Worm (Caenorhabditis elegans) whole organism, L4 larva: Measurements from ENCODE around the gene R10E4.7.
A peak's percentile ranks its signal among the peaks of the same experiment; 100 is the strongest.

ENCODE experiments used
- F37D6.2 ChIP-seq: sonication (generic microtip); optimal IDR thresholded peaks from 2 replicates; lab custom pipeline; 2016; ENCODE audit warnings: mild to moderate bottlenecking, missing genetic modification characterization, missing compliant biosample characterization
- T20F7.1 ChIP-seq: fragments of 200-800 bp; sonication (Bioruptor generic); optimal IDR thresholded peaks from 2 replicates; lab custom pipeline; 2018; ENCODE audit warnings: mild to moderate bottlenecking, missing genetic modification characterization, missing compliant biosample characterization
- ceh-20 ChIP-seq: fragments of 200-800 bp; sonication (Bioruptor generic); IDR thresholded peaks from 2 replicates; pipeline ENCODE4 v1.3.6; 2022; ENCODE audit warnings: missing genetic modification reagents, missing genetic modification characterization, missing compliant biosample characterization
- ceh-32 ChIP-seq: sonication (generic microtip); optimal IDR thresholded peaks from 2 replicates; lab custom pipeline; 2016; ENCODE audit warnings: mild to moderate bottlenecking, missing genetic modification characterization, missing compliant biosample characterization; ENCODE audit not compliant: poor library complexity
- ceh-44 ChIP-seq: fragments of 200-800 bp; sonication (Bioruptor generic); IDR thresholded peaks from 2 replicates; pipeline ENCODE4 v1.3.6; 2022; ENCODE audit warnings: missing genetic modification reagents, missing genetic modification characterization, missing compliant biosample characterization
- ceh-62 ChIP-seq: sonication (generic microtip); optimal IDR thresholded peaks from 2 replicates; lab custom pipeline; 2017; ENCODE audit warnings: missing biosample characterization, missing genetic modification characterization
- ces-1 ChIP-seq: fragments of 150-350 bp; sonication (generic microtip); optimal IDR thresholded peaks from 4 replicates; lab custom pipeline; 2014; ENCODE audit warnings: missing biosample characterization, missing genetic modification reagents, missing genetic modification characterization
- daf-12 ChIP-seq: fragments of 150-350 bp; optimal IDR thresholded peaks from 2 replicates; lab custom pipeline; 2014; ENCODE audit warnings: missing biosample characterization, missing genetic modification reagents, missing genetic modification characterization
- daf-16 ChIP-seq, 3 experiments: sonication (generic microtip); optimal IDR thresholded peaks; 2 replicates each; lab custom pipeline; 2016 to 2017; ENCODE audit warnings: missing genetic modification characterization in 3 of 3, missing genetic modification reagents in 3 of 3, mild to moderate bottlenecking in 2 of 3, missing compliant biosample characterization in 2 of 3, missing biosample characterization in 1 of 3, moderate library complexity in 1 of 3
- daf-8 ChIP-seq: fragments of 200-800 bp; sonication (Bioruptor generic); IDR thresholded peaks from 2 replicates; pipeline ENCODE4 v1.3.6; 2022; ENCODE audit warnings: missing genetic modification characterization, missing compliant biosample characterization
- dmd-6 ChIP-seq: fragments of 200-800 bp; sonication (Bioruptor generic); IDR thresholded peaks from 2 replicates; pipeline ENCODE4 v1.3.6; 2022; ENCODE audit warnings: missing genetic modification reagents, missing genetic modification characterization, missing compliant biosample characterization
- fkh-10 ChIP-seq: fragments of 150-350 bp; optimal IDR thresholded peaks from 2 replicates; lab custom pipeline; 2014; ENCODE audit warnings: missing biosample characterization, missing genetic modification reagents, missing genetic modification characterization
- hif-1 ChIP-seq, 2 experiments: sonication (generic microtip); optimal IDR thresholded peaks; 2 replicates each; lab custom pipeline; 2016 to 2017; ENCODE audit warnings: missing compliant biosample characterization in 2 of 2, missing genetic modification characterization in 2 of 2, missing genetic modification reagents in 2 of 2, missing genotype in 2 of 2, mild to moderate bottlenecking in 1 of 2
- hlh-11 ChIP-seq: fragments of 200-800 bp; sonication (Bioruptor generic); optimal IDR thresholded peaks from 2 replicates; lab custom pipeline; 2018; ENCODE audit warnings: mild to moderate bottlenecking, missing genetic modification characterization, missing compliant biosample characterization
- hmg-1.1 ChIP-seq: fragments of 200-800 bp; sonication (Bioruptor generic); IDR thresholded peaks from 2 replicates; pipeline ENCODE4 v1.3.6; 2022; ENCODE audit warnings: missing genetic modification reagents, missing genetic modification characterization, missing compliant biosample characterization
- lin-1 ChIP-seq: fragments of 200-800 bp; sonication (Bioruptor generic); IDR thresholded peaks from 2 replicates; pipeline ENCODE4 v1.3.6; 2022; ENCODE audit warnings: missing genetic modification reagents, missing genetic modification characterization, missing compliant biosample characterization
- lin-38 ChIP-seq: fragments of 200-800 bp; sonication (Bioruptor generic); IDR thresholded peaks from 2 replicates; pipeline ENCODE4 v1.3.6; 2022; ENCODE audit warnings: missing genetic modification reagents, missing genetic modification characterization, missing compliant biosample characterization
- lsy-2 ChIP-seq, 2 experiments: fragments of 150-350 bp in 1 of 2; sonication (generic microtip) in 1 of 2; optimal IDR thresholded peaks; 2 replicates each; lab custom pipeline; 2014 to 2017; ENCODE audit warnings: missing biosample characterization in 2 of 2, missing genetic modification characterization in 2 of 2
- madf-9 ChIP-seq: fragments of 200-800 bp; sonication (Bioruptor generic); conservative IDR thresholded peaks from 2 replicates; pipeline ENCODE4 v1.3.6; 2022; ENCODE audit warnings: missing genetic modification reagents, missing genetic modification characterization, missing compliant biosample characterization
- mdl-1 ChIP-seq, 2 experiments: fragments of 150-350 bp in 1 of 2; sonication (generic microtip) in 1 of 2; optimal IDR thresholded peaks; 2 replicates each; lab custom pipeline; 2014 to 2017; ENCODE audit warnings: missing biosample characterization in 2 of 2, missing genetic modification characterization in 2 of 2
- mep-1 ChIP-seq: fragments of 150-350 bp; sonication (generic microtip); optimal IDR thresholded peaks from 3 replicates; lab custom pipeline; 2014; ENCODE audit warnings: missing biosample characterization, missing genetic modification characterization
- mxl-2 ChIP-seq: fragments of 200-800 bp; sonication (Bioruptor generic); conservative IDR thresholded peaks from 2 replicates; pipeline ENCODE4 v1.3.6; 2022; ENCODE audit warnings: missing genetic modification reagents, missing genetic modification characterization, missing compliant biosample characterization
- mxl-3 ChIP-seq: fragments of 200-800 bp; sonication (Bioruptor generic); optimal IDR thresholded peaks from 2 replicates; lab custom pipeline; 2018; ENCODE audit warnings: mild to moderate bottlenecking, missing genetic modification characterization, missing compliant biosample characterization
- nhr-10 ChIP-seq: fragments of 150-350 bp; optimal IDR thresholded peaks from 2 replicates; lab custom pipeline; 2014; ENCODE audit warnings: missing biosample characterization, missing genetic modification characterization
- nhr-102 ChIP-seq: sonication (generic microtip); optimal IDR thresholded peaks from 2 replicates; lab custom pipeline; 2016; ENCODE audit warnings: mild to moderate bottlenecking, missing genetic modification characterization, moderate library complexity, missing compliant biosample characterization
- nhr-11 ChIP-seq: fragments of 150-350 bp; optimal IDR thresholded peaks from 2 replicates; lab custom pipeline; 2014; ENCODE audit warnings: missing biosample characterization, missing genetic modification characterization
- nhr-25 ChIP-seq: sonication (generic microtip); optimal IDR thresholded peaks from 2 replicates; lab custom pipeline; 2017; ENCODE audit warnings: missing genetic modification characterization, mild to moderate bottlenecking, missing compliant biosample characterization, antibody characterized with exemption, moderate library complexity, borderline replicate concordance; ENCODE audit not compliant: insufficient read depth
- rbr-2 ChIP-seq: sonication (generic microtip); optimal IDR thresholded peaks from 2 replicates; lab custom pipeline; 2016; ENCODE audit warnings: missing genotype, missing genetic modification characterization, missing compliant biosample characterization
- snpc-1.2 ChIP-seq: fragments of 200-800 bp; sonication (Bioruptor generic); IDR thresholded peaks from 2 replicates; pipeline ENCODE4 v1.3.6; 2022; ENCODE audit warnings: missing genetic modification reagents, missing genetic modification characterization, missing compliant biosample characterization
- tra-1 ChIP-seq: fragments of 200-800 bp; sonication (Bioruptor generic); IDR thresholded peaks from 2 replicates; pipeline ENCODE4 v1.3.6; 2022; ENCODE audit warnings: missing genetic modification reagents, missing genetic modification characterization, missing compliant biosample characterization
- unc-62 ChIP-seq, 3 experiments: fragments of 150-350 bp in 1 of 3; sonication (generic microtip); optimal IDR thresholded peaks in 2 of 3; peaks in 1 of 3; 1 replicate in 1 of 3; 2 replicates in 2 of 3; lab custom pipeline; 2014 to 2017; ENCODE audit warnings: missing biosample characterization in 3 of 3, missing genetic modification characterization in 3 of 3, missing genetic modification reagents in 3 of 3, missing genotype in 1 of 3
- vab-7 ChIP-seq: fragments of 200-800 bp; sonication (Bioruptor generic); IDR thresholded peaks from 2 replicates; pipeline ENCODE4 v1.3.6; 2022; ENCODE audit warnings: missing genetic modification reagents, missing genetic modification characterization, missing compliant biosample characterization
- zip-2 ChIP-seq: fragments of 150-350 bp; optimal IDR thresholded peaks from 2 replicates; lab custom pipeline; 2014; ENCODE audit warnings: missing biosample characterization, missing genetic modification characterization

Gene R10E4.7

DNA sequence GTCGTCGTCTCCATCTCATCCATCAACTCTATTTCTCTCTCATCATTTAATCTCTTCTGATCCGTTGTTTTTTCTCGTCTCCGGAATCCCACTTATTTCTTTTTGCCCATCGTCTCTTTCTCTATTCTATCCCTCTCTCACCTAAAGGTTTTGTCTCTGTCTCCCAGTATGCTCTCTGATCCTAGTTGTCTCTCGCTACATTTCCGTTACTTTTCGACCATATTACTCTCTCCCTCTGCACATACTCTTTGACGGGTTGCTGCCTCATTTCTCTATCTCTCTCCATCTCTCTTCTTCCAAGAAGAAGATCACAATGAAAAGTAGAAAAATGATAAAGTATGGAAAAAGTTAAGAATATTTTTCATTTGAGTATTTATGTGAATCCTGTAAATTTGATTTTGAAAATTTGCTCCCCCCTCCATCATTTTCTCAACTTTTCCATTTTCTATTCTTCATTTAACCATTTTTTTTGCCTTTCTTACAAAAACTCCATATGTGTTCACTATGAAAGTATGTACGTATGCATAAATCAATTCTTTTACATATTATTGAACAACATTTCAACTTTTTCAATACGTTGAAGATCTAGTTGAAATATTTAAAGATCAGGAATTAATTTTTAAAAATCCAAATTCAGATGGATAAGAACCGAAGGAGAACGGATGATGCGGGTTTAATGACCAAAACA is 22.6 kb downstream of the R10E4.7 start, which contains the start of gene tag-131 (continued):
- TF ChIP-seq snpc-1.2 (GFP tag; lab: Robert Waterston, UW): no peak
- TF ChIP-seq hlh-11 (tag; lab: Kevin White, UChicago): peak; percentile 27

DNA sequence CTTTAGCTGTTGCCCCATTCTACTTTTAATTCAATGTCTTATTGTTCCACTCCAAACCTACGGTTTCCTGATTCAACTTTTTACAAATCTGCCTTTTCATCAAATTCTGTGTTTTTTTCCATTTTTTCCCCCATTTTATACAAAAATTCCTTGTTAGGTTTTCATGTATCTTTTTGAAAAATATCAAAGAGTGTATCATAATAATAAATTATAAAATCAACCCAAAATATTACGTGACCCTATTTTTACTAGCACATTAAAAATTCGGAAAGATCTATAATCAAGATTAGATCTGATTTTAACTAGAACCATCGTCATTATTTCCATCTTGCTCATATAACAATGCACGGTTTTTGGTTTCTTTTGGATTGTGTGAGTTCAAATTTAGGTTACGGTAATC is 25.5 kb downstream of the R10E4.7 start, which contains the start of gene H38K22.6:
TSS of gene H38K22.6 (plus strand) at position 301 of the 400 bp plus-strand sequence.
- TF ChIP-seq mdl-1 (tag; optimal IDR thresholded peaks at IDR 0.05; lab: Kevin White, UChicago) (no peak), madf-9 (GFP tag; lab: Robert Waterston, UW) (no peak), tra-1 (no peak), hif-1 (tag; optimal IDR thresholded peaks at IDR 0.05; lab: Kevin White, UChicago) (no peak)
- TF ChIP-seq, all 104 proteins: peak for 0

ce11 chrIII:4321399-4321798 is 26.8 kb downstream of the R10E4.7 start, which contains the start of gene H38K22.7:
Gene H38K22.7 (plus strand): TSS chrIII:4321699.
- TF ChIP-seq nhr-10 (tag; lab: Kevin White, UChicago) (no peak), nhr-25 (no peak), F37D6.2 (tag; lab: Kevin White, UChicago) (no peak), daf-12 (tag; lab: Kevin White, UChicago) (no peak), ceh-20 (GFP tag; lab: Robert Waterston, UW) (no peak), rbr-2 (tag; lab: Kevin White, UChicago) (no peak), nhr-102 (tag; lab: Kevin White, UChicago) (no peak), dmd-6 (no peak), T20F7.1 (GFP tag; lab: Kevin White, UChicago) (no peak), daf-8 (GFP tag; lab: Robert Waterston, UW) (no peak), vab-7 (GFP tag; lab: Robert Waterston, UW) (no peak), mxl-2 (no peak), tra-1 (no peak), ceh-44 (GFP tag; lab: Robert Waterston, UW) (no peak), lin-1 (no peak), ces-1 (GFP tag; lab: Kevin White, UChicago) (no peak), fkh-10 (GFP tag; lab: Kevin White, UChicago) (no peak), mxl-3 (no peak), daf-16 (GFP tag; optimal IDR thresholded peaks at IDR 0.05; lab: Kevin White, UChicago) (no peak), daf-16 (tag; optimal IDR thresholded peaks at IDR 0.05; lab: Kevin White, UChicago) (no peak), ceh-62 (tag; lab: Kevin White, UChicago) (no peak)

DNA sequence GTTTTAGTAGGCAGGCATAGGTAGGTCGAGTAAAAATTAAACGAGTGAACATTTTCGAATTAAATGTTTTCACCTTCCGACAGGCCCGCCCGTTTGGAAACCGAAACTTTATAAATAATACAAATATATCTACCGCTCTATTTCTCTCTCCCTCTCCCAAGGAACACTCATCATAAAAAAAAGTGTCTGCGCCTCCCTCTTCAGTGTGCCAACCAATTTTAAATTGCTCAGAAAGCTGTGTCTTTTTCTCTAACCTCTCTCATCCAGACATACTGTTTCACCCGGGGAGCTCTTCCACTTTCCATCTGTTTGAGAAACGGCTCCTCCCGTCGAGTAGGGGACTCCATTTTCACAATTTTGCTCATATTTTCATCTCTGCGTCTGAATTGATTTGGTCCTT is 28.5 kb downstream of the R10E4.7 start:
- TF ChIP-seq nhr-11 (tag; lab: Kevin White, UChicago) (peak; percentile 14), hmg-1.1 (GFP tag; lab: Robert Waterston, UW) (peak; percentile 54; the same call in 1 of the 2 replicates), lin-38 (GFP tag; lab: Robert Waterston, UW) (0 out of 2 replicates have a peak, but pooled peaks have one; percentile 16), ceh-32 (tag; lab: Kevin White, UChicago) (no peak), mep-1 (peak; percentile 23), vab-7 (GFP tag; lab: Robert Waterston, UW) (0 out of 2 replicates have a peak, but pooled peaks have one; percentile 26), unc-62 (GFP tag; optimal IDR thresholded peaks at IDR 0.05 in 1 of 2; lab: Kevin White, UChicago) (peak in 1 of 2 experiments; percentile 67), unc-62 (tag; optimal IDR thresholded peaks at IDR 0.05; lab: Kevin White, UChicago) (no peak), zip-2 (tag; lab: Kevin White, UChicago) (no peak), lsy-2 (tag; optimal IDR thresholded peaks at IDR 0.05; lab: Kevin White, UChicago) (peak in 1 of 2 experiments; percentile 41), rbr-2 (tag; lab: Kevin White, UChicago) (peak; percentile 48)
